Worm (Caenorhabditis elegans): ENCODE results near the gene tag-18.
A peak's percentile ranks its signal among the peaks of the same experiment; 100 is the strongest.

The tag-18 gene

DNA sequence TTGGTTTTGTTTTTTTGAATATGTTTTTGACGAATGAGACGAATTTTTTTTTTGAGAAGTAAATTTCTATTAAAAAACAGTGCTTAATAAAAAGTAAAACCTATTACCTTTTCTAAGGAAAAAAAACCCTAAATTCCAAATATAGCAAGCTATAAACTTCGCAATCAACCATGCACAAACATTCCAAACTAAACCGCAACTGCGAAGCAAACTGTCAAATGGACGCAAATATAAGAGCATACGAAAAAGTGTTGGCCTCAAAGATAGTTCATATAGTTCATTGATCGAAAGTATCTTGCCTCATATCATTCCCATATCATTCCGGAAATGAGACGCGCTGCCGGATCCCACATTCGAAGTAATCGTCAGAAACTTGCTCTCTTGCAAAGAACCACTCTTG lies 37.2 kb downstream of the tag-18 start, which contains the start of gene C01C4.3:
TSS of gene C01C4.3 (plus strand) at position 301 of the 400 bp plus-strand sequence.
- TF ChIP-seq snpc-4 (tag; optimal IDR thresholded peaks at IDR 0.05) (no peak), nhr-237 (tag; optimal IDR thresholded peaks at IDR 0.05) (no peak), fkh-10 (GFP tag; optimal IDR thresholded peaks at IDR 0.05) (no peak), tbx-2 (tag; optimal IDR thresholded peaks at IDR 0.05) (no peak), elt-1 (tag; optimal IDR thresholded peaks at IDR 0.05) (no peak), ztf-11 (tag; optimal IDR thresholded peaks at IDR 0.05) (no peak), mdl-1 (tag; optimal IDR thresholded peaks at IDR 0.05) (no peak), ceh-28 (tag; optimal IDR thresholded peaks at IDR 0.05) (no peak), fos-1 (tag; optimal IDR thresholded peaks at IDR 0.05) (no peak), unc-39 (tag; optimal IDR thresholded peaks at IDR 0.05) (no peak), lsy-12 (tag; optimal IDR thresholded peaks at IDR 0.05) (no peak), nfya-1 (tag; optimal IDR thresholded peaks at IDR 0.05; ENCODE audit: insufficient read depth) (no peak), hmg-11 (tag; optimal IDR thresholded peaks at IDR 0.05) (no peak), fkh-2 (tag; optimal IDR thresholded peaks at IDR 0.05) (no peak), pha-4 (tag; optimal IDR thresholded peaks at IDR 0.05) (no peak), ztf-4 (tag; optimal IDR thresholded peaks at IDR 0.05) (no peak), ZK546.5 (tag; optimal IDR thresholded peaks at IDR 0.05) (no peak), nhr-77 (tag; optimal IDR thresholded peaks at IDR 0.05) (no peak), nhr-28 (tag; optimal IDR thresholded peaks at IDR 0.05) (no peak)

ce11 chrX:3695826-3696225 lies 38.0 kb downstream of the tag-18 start:
- TF ChIP-seq aly-2 (tag; optimal IDR thresholded peaks at IDR 0.05), result no peak
- TF ChIP-seq hmg-11 (tag; optimal IDR thresholded peaks at IDR 0.05), result peak; percentile 13

ce11 chrX:3694172-3694571 lies 39.7 kb downstream of the tag-18 start:
- TF ChIP-seq nfya-1 (tag; optimal IDR thresholded peaks at IDR 0.05; ENCODE audit: insufficient read depth) (peak; percentile 76), egl-5 (tag; optimal IDR thresholded peaks at IDR 0.05) (peak; percentile 75), snpc-4 (tag; optimal IDR thresholded peaks at IDR 0.05) (no peak), nhr-237 (tag; optimal IDR thresholded peaks at IDR 0.05) (no peak), elt-1 (tag; optimal IDR thresholded peaks at IDR 0.05) (no peak), aly-2 (tag; optimal IDR thresholded peaks at IDR 0.05) (no peak), nhr-43 (tag; optimal IDR thresholded peaks at IDR 0.05; ENCODE audit: poor library complexity, severe bottlenecking) (no peak), tbx-2 (tag; optimal IDR thresholded peaks at IDR 0.05) (no peak), lsy-12 (tag; optimal IDR thresholded peaks at IDR 0.05) (peak; percentile 40), ztf-11 (tag; optimal IDR thresholded peaks at IDR 0.05) (no peak), fkh-10 (GFP tag; optimal IDR thresholded peaks at IDR 0.05) (no peak), ztf-4 (tag; optimal IDR thresholded peaks at IDR 0.05) (no peak), nhr-11 (tag; optimal IDR thresholded peaks at IDR 0.05) (no peak), daf-12 (tag; optimal IDR thresholded peaks at IDR 0.05) (no peak), mdl-1 (tag; optimal IDR thresholded peaks at IDR 0.05) (no peak), ceh-16 (tag; optimal IDR thresholded peaks at IDR 0.05) (no peak), elt-3 (tag; optimal IDR thresholded peaks at IDR 0.05) (no peak), hmg-11 (tag; optimal IDR thresholded peaks at IDR 0.05) (peak; percentile 74), ama-1 (optimal IDR thresholded peaks at IDR 0.05) (no peak), pha-4 (tag; optimal IDR thresholded peaks at IDR 0.05) (no peak), jun-1 (tag; optimal IDR thresholded peaks at IDR 0.05) (no peak), nhr-12 (tag; optimal IDR thresholded peaks at IDR 0.05) (no peak), fkh-2 (tag; optimal IDR thresholded peaks at IDR 0.05) (no peak), zag-1 (tag; optimal IDR thresholded peaks at IDR 0.05) (no peak), lin-15B (tag; optimal IDR thresholded peaks at IDR 0.05) (no peak), ceh-82 (tag; optimal IDR thresholded peaks at IDR 0.05) (no peak), egl-27 (tag; optimal IDR thresholded peaks at IDR 0.05) (peak; percentile 16), lin-39 (tag; optimal IDR thresholded peaks at IDR 0.05) (peak; percentile 85)

DNA sequence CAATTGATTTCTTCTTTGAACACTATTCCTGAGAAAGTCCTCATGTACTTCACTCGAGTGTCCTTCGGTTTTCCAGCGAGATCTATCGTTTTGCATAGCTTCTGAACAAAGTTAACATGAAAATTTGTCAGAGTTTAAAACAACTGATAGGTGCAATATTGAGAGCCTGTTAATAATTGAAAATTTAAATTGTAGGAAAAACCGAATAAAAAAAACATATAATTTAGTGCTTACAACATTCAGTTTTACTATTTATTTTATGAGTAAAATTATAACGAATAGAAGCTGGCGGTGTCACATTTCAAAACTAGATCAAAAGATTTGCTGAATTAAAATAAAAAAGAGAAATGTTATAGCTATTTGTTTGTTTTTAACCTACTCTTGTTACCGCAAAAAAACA lies 40.7 kb downstream of the tag-18 start, which contains the start of gene C02F12.8:
TSS of gene C02F12.8 (minus strand) at position 101 of the 400 bp plus-strand sequence.
- TF ChIP-seq ceh-9 (tag; optimal IDR thresholded peaks at IDR 0.05) (no peak), fos-1 (tag; optimal IDR thresholded peaks at IDR 0.05) (no peak), pha-4 (tag; optimal IDR thresholded peaks at IDR 0.05) (no peak)

- no peak for TF ChIP-seq nhr-76 (tag; optimal IDR thresholded peaks at IDR 0.05)
- TF ChIP-seq ceh-16 (tag; optimal IDR thresholded peaks at IDR 0.05), result no peak
- no peak for TF ChIP-seq aly-2 (tag; optimal IDR thresholded peaks at IDR 0.05)
- TF ChIP-seq nhr-23 (tag; optimal IDR thresholded peaks at IDR 0.05), result no peak
- no peak for TF ChIP-seq egl-27 (tag; optimal IDR thresholded peaks at IDR 0.05)
- no peak for TF ChIP-seq egl-5 (tag; optimal IDR thresholded peaks at IDR 0.05)
- TF ChIP-seq nhr-237 (tag; optimal IDR thresholded peaks at IDR 0.05), result no peak
- TF ChIP-seq mdl-1 (tag; optimal IDR thresholded peaks at IDR 0.05), result no peak
- TF ChIP-seq mml-1 (tag; optimal IDR thresholded peaks at IDR 0.05), result no peak
- no peak for TF ChIP-seq tbx-2 (tag; optimal IDR thresholded peaks at IDR 0.05)
- no peak for TF ChIP-seq elt-1 (tag; optimal IDR thresholded peaks at IDR 0.05)
- no peak for TF ChIP-seq nhr-25 (tag; optimal IDR thresholded peaks at IDR 0.05)
- no peak for TF ChIP-seq sea-2 (GFP tag; optimal IDR thresholded peaks at IDR 0.05)
Observed at ce11 chrX:3689802-3690201, 44.0 kb downstream of the tag-18 start.

Data from whole organism, L3 larva.